Worm (Caenorhabditis elegans) whole organism, L2 larva: ENCODE results near the gene T16G1.3.

Experiments used
- F13H6.1 ChIP-seq: sonication (generic microtip); optimal IDR thresholded peaks from 2 replicates; lab custom pipeline; 2016; ENCODE audit warnings: missing genetic modification characterization, missing compliant biosample characterization
- ZK546.5 ChIP-seq: sonication (generic microtip); optimal IDR thresholded peaks from 2 replicates; lab custom pipeline; 2017; ENCODE audit warnings: missing biosample characterization, missing genetic modification characterization
- alr-1 ChIP-seq: fragments of 150-350 bp; optimal IDR thresholded peaks from 2 replicates; lab custom pipeline; 2014; ENCODE audit warnings: missing biosample characterization, missing genetic modification characterization
- aly-2 ChIP-seq: fragments of 150-350 bp; optimal IDR thresholded peaks from 2 replicates; lab custom pipeline; 2014; ENCODE audit warnings: missing biosample characterization, missing genetic modification characterization
- blmp-1 ChIP-seq: sonication (generic microtip); optimal IDR thresholded peaks from 2 replicates; lab custom pipeline; 2017; ENCODE audit warnings: missing genetic modification characterization, mild to moderate bottlenecking, missing compliant biosample characterization, antibody characterized with exemption, moderate library complexity; ENCODE audit not compliant: insufficient read depth
- ceh-16 ChIP-seq: fragments of 150-350 bp; optimal IDR thresholded peaks from 2 replicates; lab custom pipeline; 2014; ENCODE audit warnings: missing biosample characterization, missing genetic modification characterization
- egl-27 ChIP-seq: sonication (generic microtip); optimal IDR thresholded peaks from 3 replicates; lab custom pipeline; 2017; ENCODE audit warnings: missing biosample characterization, missing genetic modification reagents, missing genetic modification characterization
- elt-3 ChIP-seq: sonication (generic microtip); optimal IDR thresholded peaks from 2 replicates; lab custom pipeline; 2017; ENCODE audit warnings: missing biosample characterization, missing genetic modification characterization
- gmeb-1 ChIP-seq: fragments of 150-350 bp; optimal IDR thresholded peaks from 2 replicates; lab custom pipeline; 2014; ENCODE audit warnings: missing biosample characterization, missing genetic modification characterization
- lin-11 ChIP-seq: fragments of 150-350 bp; sonication (generic microtip); optimal IDR thresholded peaks from 2 replicates; lab custom pipeline; 2014; ENCODE audit warnings: missing biosample characterization, missing genetic modification characterization, inconsistent platforms, mixed read lengths
- lin-13 ChIP-seq: fragments of 150-350 bp; optimal IDR thresholded peaks from 2 replicates; lab custom pipeline; 2014; ENCODE audit warnings: missing biosample characterization, missing genetic modification reagents, missing genetic modification characterization
- lsy-2 ChIP-seq, 2 experiments: fragments of 150-350 bp in 1 of 2; sonication (generic microtip) in 1 of 2; optimal IDR thresholded peaks; 2 replicates each; lab custom pipeline; 2014 to 2017; ENCODE audit warnings: missing biosample characterization in 2 of 2, missing genetic modification characterization in 2 of 2
- mab-5 ChIP-seq: fragments of 150-350 bp; optimal IDR thresholded peaks from 2 replicates; lab custom pipeline; 2014; ENCODE audit warnings: missing biosample characterization, missing genetic modification characterization
- mbf-1 ChIP-seq: sonication (generic microtip); optimal IDR thresholded peaks from 2 replicates; lab custom pipeline; 2017; ENCODE audit warnings: missing biosample characterization, missing genetic modification characterization
- nhr-11 ChIP-seq: fragments of 150-350 bp; optimal IDR thresholded peaks from 2 replicates; lab custom pipeline; 2014; ENCODE audit warnings: missing biosample characterization, missing genetic modification characterization
- nhr-12 ChIP-seq: fragments of 150-350 bp; optimal IDR thresholded peaks from 2 replicates; lab custom pipeline; 2014; ENCODE audit warnings: missing biosample characterization, missing genetic modification characterization
- nhr-129 ChIP-seq: fragments of 150-350 bp; optimal IDR thresholded peaks from 2 replicates; lab custom pipeline; 2014; ENCODE audit warnings: missing biosample characterization, missing genetic modification characterization
- nhr-21 ChIP-seq: fragments of 150-350 bp; optimal IDR thresholded peaks from 2 replicates; lab custom pipeline; 2014; ENCODE audit warnings: missing biosample characterization, missing genetic modification characterization
- nhr-23 ChIP-seq: fragments of 150-350 bp; optimal IDR thresholded peaks from 2 replicates; lab custom pipeline; 2014; ENCODE audit warnings: missing biosample characterization, missing genetic modification reagents, missing genetic modification characterization
- nhr-237 ChIP-seq: fragments of 150-350 bp; optimal IDR thresholded peaks from 2 replicates; lab custom pipeline; 2014; ENCODE audit warnings: missing biosample characterization, missing genetic modification characterization
- nhr-25 ChIP-seq: fragments of 150-350 bp; sonication (generic microtip); optimal IDR thresholded peaks from 3 replicates; lab custom pipeline; 2014; ENCODE audit warnings: missing biosample characterization, missing genetic modification characterization
- nhr-77 ChIP-seq: fragments of 150-350 bp; optimal IDR thresholded peaks from 2 replicates; lab custom pipeline; 2014; ENCODE audit warnings: missing biosample characterization, missing genetic modification characterization
- peb-1 ChIP-seq: fragments of 150-350 bp; optimal IDR thresholded peaks from 2 replicates; lab custom pipeline; 2014; ENCODE audit warnings: missing biosample characterization, missing genetic modification characterization
- skn-1 ChIP-seq: sonication (generic microtip); optimal IDR thresholded peaks from 2 replicates; lab custom pipeline; 2017; ENCODE audit warnings: missing biosample characterization, missing genetic modification characterization
- sma-3 ChIP-seq: sonication (generic microtip); optimal IDR thresholded peaks from 2 replicates; lab custom pipeline; 2016; ENCODE audit warnings: missing genetic modification reagents, missing genetic modification characterization, missing compliant biosample characterization
- sma-9 ChIP-seq, 2 experiments: fragments of 150-350 bp in 1 of 2; sonication (generic microtip) in 1 of 2; optimal IDR thresholded peaks; 2 replicates each; lab custom pipeline; 2014 to 2016; ENCODE audit warnings: missing genetic modification characterization in 2 of 2, mild to moderate bottlenecking in 1 of 2, missing biosample characterization in 1 of 2, missing compliant biosample characterization in 1 of 2, missing genetic modification reagents in 1 of 2, moderate library complexity in 1 of 2
- snpc-4 ChIP-seq: fragments of 150-350 bp; optimal IDR thresholded peaks from 2 replicates; lab custom pipeline; 2014; ENCODE audit warnings: missing biosample characterization, missing genetic modification characterization
- unc-39 ChIP-seq: fragments of 150-350 bp; optimal IDR thresholded peaks from 2 replicates; lab custom pipeline; 2014; ENCODE audit warnings: missing biosample characterization, missing genetic modification characterization
- unc-62 ChIP-seq: fragments of 150-350 bp; optimal IDR thresholded peaks from 2 replicates; lab custom pipeline; 2014; ENCODE audit warnings: missing biosample characterization, missing genetic modification reagents, missing genetic modification characterization
- zag-1 ChIP-seq: fragments of 150-350 bp; optimal IDR thresholded peaks from 2 replicates; lab custom pipeline; 2014; ENCODE audit warnings: missing biosample characterization, missing genetic modification characterization
- ztf-11 ChIP-seq: sonication (generic microtip); optimal IDR thresholded peaks from 2 replicates; lab custom pipeline; 2017; ENCODE audit warnings: missing biosample characterization, missing genetic modification characterization
- ztf-4 ChIP-seq: fragments of 150-350 bp; optimal IDR thresholded peaks from 2 replicates; lab custom pipeline; 2014; ENCODE audit warnings: missing biosample characterization, missing genetic modification characterization

The T16G1.3 gene

DNA sequence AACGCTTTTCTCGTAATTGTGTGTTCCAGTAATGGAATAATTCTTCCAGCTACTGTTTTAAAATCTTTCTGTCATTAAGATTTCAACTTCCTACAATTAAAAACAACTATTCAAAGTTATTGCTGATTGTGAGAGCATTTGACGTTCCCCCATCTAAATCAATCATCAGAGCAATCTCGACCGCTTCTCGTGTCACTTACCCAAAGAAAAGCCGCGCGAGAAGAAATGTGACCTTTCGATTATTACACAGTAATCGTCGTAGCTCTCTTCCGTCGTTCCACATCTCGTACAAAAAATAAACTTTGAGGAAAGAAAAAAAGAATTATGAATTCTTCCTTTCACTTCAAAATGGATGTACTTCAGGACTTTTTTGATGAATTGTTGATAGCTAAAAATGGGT lies 36.7 kb downstream of the T16G1.3 start:
- TF ChIP-seq lin-11 (tag; lab: Kevin White, UChicago) (no peak), ceh-16 (tag; lab: Kevin White, UChicago) (no peak), alr-1 (tag; lab: Kevin White, UChicago) (no peak), F13H6.1 (no peak), nhr-25 (tag; lab: Kevin White, UChicago) (no peak), nhr-77 (no peak), ztf-4 (tag; lab: Kevin White, UChicago) (no peak), unc-62 (no peak), nhr-21 (tag; lab: Kevin White, UChicago) (no peak), ZK546.5 (tag; lab: Kevin White, UChicago) (no peak), lsy-2 (tag; optimal IDR thresholded peaks at IDR 0.05; lab: Kevin White, UChicago) (no peak), snpc-4 (tag; lab: Kevin White, UChicago) (no peak), zag-1 (tag; lab: Kevin White, UChicago) (no peak), nhr-129 (no peak)

DNA sequence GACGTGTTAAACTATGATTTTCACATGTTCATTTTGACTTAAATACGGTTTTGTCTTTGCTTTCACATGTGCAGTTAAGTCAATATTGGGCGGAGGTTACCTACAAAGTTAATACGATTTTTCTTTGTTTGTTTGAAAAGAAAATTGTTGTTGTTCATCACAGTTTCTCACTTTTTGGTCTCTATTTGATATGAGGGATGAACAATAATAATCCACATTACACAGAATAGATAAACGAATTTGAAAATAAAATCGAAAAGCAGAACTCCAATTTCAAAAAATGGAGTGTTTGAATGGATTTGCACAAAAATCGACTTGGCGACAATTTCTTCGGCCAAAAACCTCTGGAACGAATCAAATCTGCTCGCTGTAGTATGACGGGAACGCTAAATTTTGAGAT lies 37.4 kb downstream of the T16G1.3 start, which contains the start of gene ttr-29:
ttr-29 (minus strand) TSS at position 101 of the 400 bp plus-strand sequence.
- no peak for TF ChIP-seq nhr-237

DNA sequence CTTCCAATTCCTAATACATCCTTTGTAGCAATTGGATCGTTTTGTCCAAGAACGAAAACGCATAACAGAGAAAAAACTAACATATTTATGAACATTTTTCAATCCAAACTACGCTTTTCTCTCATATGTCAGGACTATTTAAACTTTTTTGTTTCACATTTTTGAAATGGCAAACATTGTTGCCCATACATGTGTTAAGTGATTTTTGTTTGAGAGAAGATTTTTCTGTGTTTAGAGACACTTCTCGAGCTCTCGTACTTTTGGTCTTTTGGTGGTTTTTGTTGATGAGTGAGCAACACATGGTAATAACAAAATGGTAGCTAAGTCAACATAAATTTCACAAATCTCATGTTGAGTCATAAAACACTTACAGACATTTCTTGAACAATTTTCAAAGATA lies 39.1 kb downstream of the T16G1.3 start, which contains the start of gene ttr-28:
ttr-28 (minus strand) TSS at position 101 of the 400 bp plus-strand sequence.
- no peak for TF ChIP-seq F13H6.1
- no peak for TF ChIP-seq blmp-1
- no peak for TF ChIP-seq unc-39 (tag; lab: Kevin White, UChicago)
- no peak for TF ChIP-seq elt-3 (tag; lab: Kevin White, UChicago)
- no peak for TF ChIP-seq nhr-23 (tag; lab: Kevin White, UChicago)
- TF ChIP-seq lsy-2 (tag; optimal IDR thresholded peaks at IDR 0.05; lab: Kevin White, UChicago) = no peak
- TF ChIP-seq lin-13 (GFP tag; lab: Kevin White, UChicago) = no peak
- TF ChIP-seq nhr-12 (tag; lab: Kevin White, UChicago) = no peak
- TF ChIP-seq nhr-237 = no peak
- TF ChIP-seq skn-1 = no peak
- TF ChIP-seq ceh-16 (tag; lab: Kevin White, UChicago) = no peak
- TF ChIP-seq peb-1 (tag; lab: Kevin White, UChicago) = no peak
- no peak for TF ChIP-seq aly-2 (tag; lab: Kevin White, UChicago)
- no peak for TF ChIP-seq ZK546.5 (tag; lab: Kevin White, UChicago)
- TF ChIP-seq sma-3 (GFP tag; lab: Kevin White, UChicago) = no peak
- TF ChIP-seq ztf-11 (tag; lab: Kevin White, UChicago) = no peak
- TF ChIP-seq gmeb-1 = no peak
- TF ChIP-seq mbf-1 (tag; lab: Kevin White, UChicago) = no peak

ce11 chrV:12904054-12904453 lies 40.1 kb downstream of the T16G1.3 start, which contains the start of gene ttr-27:
ttr-27 (minus strand) TSS chrV:12904098.
- TF ChIP-seq nhr-237 (no peak), mab-5 (tag; lab: Kevin White, UChicago) (no peak), lsy-2 (tag; optimal IDR thresholded peaks at IDR 0.05; lab: Kevin White, UChicago) (no peak), snpc-4 (tag; lab: Kevin White, UChicago) (no peak), unc-62 (no peak), sma-9 (GFP tag; optimal IDR thresholded peaks at IDR 0.05; lab: Kevin White, UChicago) (peak; percentile 21), sma-9 (tag; optimal IDR thresholded peaks at IDR 0.05; lab: Kevin White, UChicago) (no peak), egl-27 (tag; lab: Kevin White, UChicago) (no peak), ZK546.5 (tag; lab: Kevin White, UChicago) (no peak), F13H6.1 (peak; percentile 67), nhr-11 (tag; lab: Kevin White, UChicago) (no peak)

DNA sequence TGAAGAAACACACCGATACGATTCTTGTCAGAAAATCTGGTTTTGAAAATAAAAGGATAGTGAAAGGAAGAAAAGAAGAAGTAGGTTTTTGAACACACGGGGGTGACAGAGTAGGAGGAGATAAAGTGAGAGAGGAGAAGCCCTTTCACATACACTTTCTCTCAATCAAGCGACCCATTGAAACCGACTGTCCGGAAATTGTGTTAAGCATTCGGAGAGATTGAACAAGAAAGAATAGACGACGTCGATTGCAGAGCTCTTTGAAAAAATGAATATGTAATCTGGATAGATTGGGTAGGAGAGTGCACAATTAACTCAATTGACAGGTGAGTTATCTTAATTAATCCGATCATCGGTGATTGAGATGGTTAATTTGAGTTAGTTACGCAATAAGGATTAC lies 42.8 kb downstream of the T16G1.3 start:
- no peak for TF ChIP-seq zag-1 (tag; lab: Kevin White, UChicago)
- TF ChIP-seq, all 48 proteins: peak for 0
